Fruit fly (Drosophila melanogaster): ENCODE measurements around the gene CG7950.

DNA sequence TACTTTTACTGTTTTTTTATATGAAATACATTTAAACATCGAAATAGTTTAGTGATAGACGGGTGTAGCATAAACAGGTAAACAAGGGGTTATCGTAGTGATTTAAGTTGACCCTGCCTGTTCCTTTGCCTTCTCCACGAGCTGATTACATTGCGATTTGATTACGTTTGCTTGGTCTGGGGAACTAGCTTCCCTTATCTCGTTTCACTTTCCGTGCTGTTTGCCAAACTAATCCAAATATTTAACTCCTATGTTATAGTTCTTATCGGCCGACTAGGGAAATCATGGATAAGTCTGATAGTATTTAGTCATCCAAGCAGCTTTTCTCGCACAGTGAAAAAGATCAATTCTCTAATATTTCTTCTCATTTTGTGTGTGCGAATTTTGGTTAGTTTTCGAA is 5.3 kb downstream of the CG7950 start:
- TF ChIP-seq psq (optimal IDR thresholded peaks at IDR 0.05) = no peak
- no peak for TF ChIP-seq pan (optimal IDR thresholded peaks at IDR 0.05)
- no peak for TF ChIP-seq CG8478 (optimal IDR thresholded peaks at IDR 0.05)
- TF ChIP-seq EcR (GFP tag; optimal IDR thresholded peaks at IDR 0.05) = no peak
- no peak for TF ChIP-seq usp (GFP tag; optimal IDR thresholded peaks at IDR 0.05)
- no peak for TF ChIP-seq Dll (optimal IDR thresholded peaks at IDR 0.05)
